Fruit fly (Drosophila melanogaster): ENCODE measurements around the gene Rhau.

dm6 chr2L:20758188-20758846 lies 532 bp upstream of the Rhau start:
- TF ChIP-seq CG4496 (GFP tag; IDR thresholded peaks at IDR 0.05) (peak; percentile 72; the same call in 2 of the 3 replicates), CG13204 (GFP tag; optimal IDR thresholded peaks at IDR 0.05) (no peak), CG10348 (GFP tag; IDR thresholded peaks at IDR 0.05) (no peak), D1 (tag; optimal IDR thresholded peaks at IDR 0.05) (no peak), CG8159 (tag; optimal IDR thresholded peaks at IDR 0.05) (no peak), CG15710 (tag; optimal IDR thresholded peaks at IDR 0.05) (no peak), rn (GFP tag; IDR thresholded peaks at IDR 0.05) (no peak), EcR (GFP tag; optimal IDR thresholded peaks at IDR 0.05) (no peak), CG32121 (GFP tag; IDR thresholded peaks at IDR 0.05) (no peak), CG8301 (tag; optimal IDR thresholded peaks at IDR 0.05) (peak; percentile 44), CG9948 (tag; optimal IDR thresholded peaks at IDR 0.05) (no peak), Snoo (tag; optimal IDR thresholded peaks at IDR 0.05) (no peak)
